Fruit fly (Drosophila melanogaster) whole organism, embryonic: ENCODE results near the gene CG14339.

Experiments
- BEAF-32 ChIP-seq: fragments of 200-800 bp; sonication (Bioruptor generic); optimal IDR thresholded peaks from 3 replicates; lab custom pipeline; 2017; ENCODE audit warnings: missing biosample characterization, missing genetic modification characterization, mild to moderate bottlenecking, moderate library complexity, missing genetic modification reagents
- CG10654 ChIP-seq: fragments of 200-800 bp; sonication (Bioruptor generic); optimal IDR thresholded peaks from 2 replicates; lab custom pipeline; 2016; ENCODE audit warnings: missing biosample characterization, missing genetic modification characterization
- CG11696 ChIP-seq: fragments of 200-800 bp; sonication (Bioruptor generic); IDR thresholded peaks from 2 replicates; pipeline ENCODE4 v1.3.6; 2022; ENCODE audit warnings: missing biosample characterization, missing genetic modification characterization
- CG12071 ChIP-seq: fragments of 200-800 bp; sonication (Bioruptor generic); optimal IDR thresholded peaks from 3 replicates; lab custom pipeline; 2018; ENCODE audit warnings: missing biosample characterization, mild to moderate bottlenecking, missing genetic modification characterization
- CG14050 ChIP-seq: fragments of 200-800 bp; sonication (Bioruptor generic); IDR thresholded peaks from 3 replicates; pipeline ENCODE4 v1.3.6; 2022; ENCODE audit warnings: missing biosample characterization, missing genetic modification characterization
- CG16813 ChIP-seq: fragments of 200-800 bp; sonication (Bioruptor generic); IDR thresholded peaks from 3 replicates; pipeline ENCODE4 v1.3.6; 2022; ENCODE audit warnings: missing biosample characterization, missing genetic modification characterization; ENCODE audit not compliant: partially characterized antibody
- CG17612 ChIP-seq: fragments of 200-800 bp; sonication (Bioruptor generic); IDR thresholded peaks from 2 replicates; pipeline ENCODE4 v1.3.6; 2022; ENCODE audit warnings: missing biosample characterization, missing genetic modification characterization
- CG2875 ChIP-seq: fragments of 200-800 bp; sonication (Bioruptor generic); optimal IDR thresholded peaks from 2 replicates; lab custom pipeline; 2017; ENCODE audit warnings: missing biosample characterization, mild to moderate bottlenecking, missing genetic modification characterization, missing genetic modification reagents
- CG3065 ChIP-seq: fragments of 200-800 bp; sonication (Bioruptor generic); optimal IDR thresholded peaks from 2 replicates; lab custom pipeline; 2016; ENCODE audit warnings: missing biosample characterization, missing genetic modification characterization
- CG31441 ChIP-seq: fragments of 200-800 bp; sonication (Bioruptor generic); IDR thresholded peaks from 2 replicates; pipeline ENCODE4 v1.3.6; 2022; ENCODE audit warnings: missing biosample characterization, missing genetic modification characterization
- CG34224 ChIP-seq: fragments of 200-800 bp; sonication (Bioruptor generic); IDR thresholded peaks from 3 replicates; pipeline ENCODE4 v1.3.6; 2022; ENCODE audit warnings: missing biosample characterization, missing genetic modification characterization; ENCODE audit not compliant: partially characterized antibody
- CG4820 ChIP-seq: fragments of 200-800 bp; sonication (Bioruptor generic); optimal IDR thresholded peaks from 3 replicates; lab custom pipeline; 2016; ENCODE audit warnings: missing biosample characterization, missing genetic modification characterization
- CG6175 ChIP-seq: fragments of 200-800 bp; sonication (Bioruptor generic); IDR thresholded peaks from 3 replicates; pipeline ENCODE4 v1.3.6; 2022; ENCODE audit warnings: missing biosample characterization, missing genetic modification characterization
- CG7271 ChIP-seq: fragments of 200-800 bp; sonication (Bioruptor generic); optimal IDR thresholded peaks from 2 replicates; lab custom pipeline; 2018; ENCODE audit warnings: missing biosample characterization, mild to moderate bottlenecking, missing genetic modification characterization, moderate library complexity
- CG7928 ChIP-seq: fragments of 200-800 bp; sonication (Bioruptor generic); optimal IDR thresholded peaks from 2 replicates; lab custom pipeline; 2017; ENCODE audit warnings: missing biosample characterization, mild to moderate bottlenecking, missing genetic modification characterization
- CG8944 ChIP-seq: fragments of 200-800 bp; sonication (Bioruptor generic); optimal IDR thresholded peaks from 3 replicates; lab custom pipeline; 2016; ENCODE audit warnings: missing biosample characterization, missing genetic modification characterization
- CG9215 ChIP-seq: fragments of 200-800 bp; sonication (Bioruptor generic); IDR thresholded peaks from 2 replicates; pipeline ENCODE4 v1.3.6; 2022; ENCODE audit warnings: missing biosample characterization, missing genetic modification characterization
- CG9932 ChIP-seq: fragments of 200-800 bp; sonication (Bioruptor generic); IDR thresholded peaks from 2 replicates; pipeline ENCODE4 v1.3.6; 2022; ENCODE audit warnings: missing biosample characterization, missing genetic modification characterization
- CTCF ChIP-seq: fragments of 200-800 bp; sonication (Bioruptor generic); optimal IDR thresholded peaks from 2 replicates; lab custom pipeline; 2017; ENCODE audit warnings: missing biosample characterization, mild to moderate bottlenecking, missing genetic modification characterization, moderate library complexity
- Doc3 ChIP-seq: fragments of 200-800 bp; sonication (Bioruptor generic); IDR thresholded peaks from 3 replicates; pipeline ENCODE4 v1.3.6; 2022; ENCODE audit warnings: missing biosample characterization, missing genetic modification characterization; ENCODE audit not compliant: partially characterized antibody
- Dp ChIP-seq: fragments of 200-800 bp; sonication (Bioruptor generic); optimal IDR thresholded peaks from 2 replicates; lab custom pipeline; 2018; ENCODE audit warnings: missing biosample characterization, mild to moderate bottlenecking, missing genetic modification characterization, moderate library complexity
- Elba2 ChIP-seq: fragments of 200-800 bp; sonication (Bioruptor generic); optimal IDR thresholded peaks from 3 replicates; lab custom pipeline; 2016; ENCODE audit warnings: missing biosample characterization, missing genetic modification characterization
- Gsc ChIP-seq: fragments of 200-800 bp; sonication (Bioruptor generic); IDR thresholded peaks from 2 replicates; pipeline ENCODE4 v1.3.6; 2022; ENCODE audit warnings: missing biosample characterization, missing genetic modification characterization
- HLHmδ ChIP-seq: fragments of 200-800 bp; sonication (Bioruptor generic); optimal IDR thresholded peaks from 2 replicates; lab custom pipeline; 2018; ENCODE audit warnings: missing biosample characterization, mild to moderate bottlenecking, missing genetic modification characterization, moderate library complexity
- Med ChIP-seq: fragments of 200-800 bp; sonication (Bioruptor generic); peaks from one replicate; lab custom pipeline; 2016; ENCODE audit warnings: missing biosample characterization, missing genetic modification characterization, mild to moderate bottlenecking, inconsistent platforms, moderate library complexity
- Nf-YB ChIP-seq: fragments of 200-800 bp; sonication (Bioruptor generic); optimal IDR thresholded peaks from 3 replicates; lab custom pipeline; 2019; ENCODE audit warnings: missing biosample characterization, mild to moderate bottlenecking, missing genetic modification characterization, moderate library complexity
- Nf-YC ChIP-seq: fragments of 200-800 bp; optimal IDR thresholded peaks from 3 replicates; lab custom pipeline; 2019; ENCODE audit warnings: missing biosample characterization, mild to moderate bottlenecking, missing genetic modification characterization, moderate library complexity
- Side ChIP-seq: fragments of 200-800 bp; sonication (Bioruptor generic); optimal IDR thresholded peaks from 2 replicates; lab custom pipeline; 2016; ENCODE audit warnings: missing biosample characterization, missing genetic modification characterization
- Sin3A ChIP-seq: fragments of >200 bp; optimal IDR thresholded peaks from 2 replicates; lab custom pipeline; 2018
- Stat92E ChIP-seq, 3 experiments: fragments of >200 bp in 2 of 3; fragments of 200-800 bp in 1 of 3; sonication (Bioruptor generic) in 1 of 3; optimal IDR thresholded peaks; 2 replicates each; lab custom pipeline; 2017 to 2019; ENCODE audit warnings: missing biosample characterization in 3 of 3, missing genetic modification characterization in 3 of 3, mild to moderate bottlenecking in 1 of 3, moderate library complexity in 1 of 3
- bsh ChIP-seq, 2 experiments: fragments of 200-800 bp; sonication (Bioruptor generic); optimal IDR thresholded peaks; 2 replicates each; lab custom pipeline; 2017 to 2018; ENCODE audit warnings: mild to moderate bottlenecking in 2 of 2, missing biosample characterization in 2 of 2, missing genetic modification characterization in 2 of 2, moderate library complexity in 1 of 2
- chinmo ChIP-seq: fragments of 200-800 bp; sonication (Bioruptor generic); IDR thresholded peaks from 4 replicates; pipeline ENCODE4 v1.3.6; 2022; ENCODE audit warnings: missing biosample characterization, missing genetic modification characterization; ENCODE audit not compliant: partially characterized antibody
- dan ChIP-seq: fragments of 200-800 bp; sonication (Bioruptor generic); IDR thresholded peaks from 2 replicates; pipeline ENCODE4 v1.3.6; 2022; ENCODE audit warnings: missing biosample characterization, missing genetic modification characterization
- fd96Cb ChIP-seq: fragments of 200-800 bp; sonication (Bioruptor generic); optimal IDR thresholded peaks from 2 replicates; lab custom pipeline; 2018; ENCODE audit warnings: missing biosample characterization, mild to moderate bottlenecking, missing genetic modification characterization, moderate library complexity
- fu2 ChIP-seq: fragments of 200-800 bp; sonication (Bioruptor generic); optimal IDR thresholded peaks from 2 replicates; lab custom pipeline; 2016; ENCODE audit warnings: missing biosample characterization, missing genetic modification characterization
- gfzf ChIP-seq: fragments of 200-800 bp; sonication (Bioruptor generic); optimal IDR thresholded peaks from 2 replicates; lab custom pipeline; 2016; ENCODE audit warnings: missing biosample characterization, mild to moderate bottlenecking, missing genetic modification characterization, moderate library complexity
- jigr1 ChIP-seq: fragments of 200-800 bp; sonication (Bioruptor generic); IDR thresholded peaks from 3 replicates; pipeline ENCODE4 v1.3.6; 2022; ENCODE audit warnings: missing biosample characterization, missing genetic modification characterization
- jing ChIP-seq: fragments of 200-800 bp; sonication (Bioruptor generic); optimal IDR thresholded peaks from 2 replicates; lab custom pipeline; 2018; ENCODE audit warnings: missing biosample characterization, mild to moderate bottlenecking, missing genetic modification characterization
- luna ChIP-seq: fragments of 200-800 bp; sonication (Bioruptor generic); optimal IDR thresholded peaks from 2 replicates; lab custom pipeline; 2016; ENCODE audit warnings: missing biosample characterization, missing genetic modification characterization
- mld ChIP-seq: fragments of 200-800 bp; sonication (Bioruptor generic); IDR thresholded peaks from 3 replicates; pipeline ENCODE4 v1.3.6; 2022; ENCODE audit warnings: missing biosample characterization, missing genetic modification characterization; ENCODE audit not compliant: partially characterized antibody
- nom ChIP-seq: fragments of 200-800 bp; sonication (Bioruptor generic); optimal IDR thresholded peaks from 2 replicates; lab custom pipeline; 2017; ENCODE audit warnings: missing biosample characterization, missing genetic modification characterization, mild to moderate bottlenecking, moderate library complexity, missing genetic modification reagents
- pan ChIP-seq, 4 experiments: fragments of >200 bp in 3 of 4; fragments of 200-800 bp in 1 of 4; sonication (Bioruptor generic) in 1 of 4; optimal IDR thresholded peaks in 3 of 4; IDR thresholded peaks in 1 of 4; 2 replicates each; pipeline versions ENCODE4 v1.3.6 to Lab custom; 2017 to 2022; ENCODE audit warnings: missing biosample characterization in 2 of 4, missing genetic modification characterization in 2 of 4, mixed read lengths in 1 of 4
- pzg ChIP-seq: fragments of 200-800 bp; sonication (Bioruptor generic); optimal IDR thresholded peaks from 3 replicates; lab custom pipeline; 2018; ENCODE audit warnings: missing biosample characterization, mild to moderate bottlenecking, missing genetic modification characterization, moderate library complexity
- slou ChIP-seq: fragments of 200-800 bp; sonication (Bioruptor generic); optimal IDR thresholded peaks from 3 replicates; lab custom pipeline; 2016; ENCODE audit warnings: missing biosample characterization, missing genetic modification characterization
- slp2 ChIP-seq: fragments of 200-800 bp; sonication (Bioruptor generic); optimal IDR thresholded peaks from 2 replicates; lab custom pipeline; 2016; ENCODE audit warnings: missing biosample characterization, missing genetic modification characterization
- ssp ChIP-seq: fragments of 200-800 bp; sonication (Bioruptor generic); IDR thresholded peaks from 2 replicates; pipeline ENCODE4 v1.3.6; 2022; ENCODE audit warnings: missing biosample characterization, missing genetic modification characterization
- stwl ChIP-seq: fragments of 200-800 bp; sonication (Bioruptor generic); optimal IDR thresholded peaks from 3 replicates; lab custom pipeline; 2018; ENCODE audit warnings: missing biosample characterization, mild to moderate bottlenecking, missing genetic modification characterization, moderate library complexity
- tgo ChIP-seq: fragments of 200-800 bp; sonication (Bioruptor generic); IDR thresholded peaks from 3 replicates; pipeline ENCODE4 v1.3.6; 2022; ENCODE audit warnings: missing biosample characterization, missing genetic modification characterization
- ttk ChIP-seq: fragments of 200-800 bp; sonication (Bioruptor generic); IDR thresholded peaks from 2 replicates; pipeline ENCODE4 v2.1.2; 2022; ENCODE audit warnings: missing biosample characterization, missing genetic modification characterization
- zen2 ChIP-seq: fragments of 200-800 bp; sonication (Bioruptor generic); IDR thresholded peaks from 3 replicates; pipeline ENCODE4 v1.3.6; 2022; ENCODE audit warnings: missing biosample characterization, missing genetic modification characterization; ENCODE audit not compliant: partially characterized antibody

CG14339 gene

dm6 chr2L:1080802-1081464 is 27.4 kb upstream of the CG14339 start, which contains the start of gene Atg4a (continued):
- TF ChIP-seq zen2 (GFP tag; lab: Robert Waterston, UW) (no peak), HLHmδ (no peak), stwl (tag; lab: Kevin White, UChicago) (peak; percentile 41), Gsc (GFP tag; lab: Robert Waterston, UW) (no peak), gfzf (GFP tag; lab: Kevin White, UChicago) (peak; percentile 66), ttk (GFP tag; lab: Robert Waterston, UW) (no peak), Stat92E (GFP tag; optimal IDR thresholded peaks at IDR 0.05; lab: Kevin White, UChicago) (no peak), mld (no peak), pan (optimal IDR thresholded peaks at IDR 0.05; lab: Kevin White, UChicago) (no peak), pan (GFP tag; optimal IDR thresholded peaks at IDR 0.05 in 1 of 2, IDR thresholded peaks at IDR 0.05 in 1 of 2) (no peak), Nf-YB (no peak), CG11696 (no peak), Elba2 (GFP tag; lab: Kevin White, UChicago) (no peak), chinmo (0 out of 4 replicates have a peak, but pooled peaks have one; percentile 16), jing (GFP tag; lab: Kevin White, UChicago) (no peak), CG3065 (GFP tag; lab: Kevin White, UChicago) (no peak), slp2 (no peak), fu2 (GFP tag; lab: Kevin White, UChicago) (no peak), ssp (GFP tag; lab: Robert Waterston, UW) (no peak), CG12071 (GFP tag; lab: Kevin White, UChicago) (no peak), BEAF-32 (no peak), CG6175 (GFP tag; lab: Robert Waterston, UW) (no peak), CG8944 (GFP tag; lab: Kevin White, UChicago) (no peak), pzg (GFP tag; lab: Kevin White, UChicago) (peak; percentile 35), Dp (no peak), CG9932 (GFP tag; lab: Robert Waterston, UW) (no peak), CG31441 (GFP tag; lab: Robert Waterston, UW) (no peak), jigr1 (GFP tag; lab: Robert Waterston, UW) (no peak), CG16813 (GFP tag; lab: Robert Waterston, UW) (no peak), CG17612 (GFP tag; lab: Robert Waterston, UW) (no peak), CG2875 (GFP tag; lab: Kevin White, UChicago) (no peak), Sin3A (peak; percentile 4), luna (no peak), CG14050 (GFP tag; lab: Robert Waterston, UW) (no peak), slou (GFP tag; lab: Kevin White, UChicago) (no peak), CG34224 (GFP tag; lab: Robert Waterston, UW) (peak; percentile 34; the same call in 1 of the 3 replicates), Nf-YC (tag; lab: Kevin White, UChicago) (no peak), Doc3 (GFP tag; lab: Robert Waterston, UW) (no peak), Side (GFP tag; lab: Kevin White, UChicago) (no peak), dan (GFP tag; lab: Robert Waterston, UW) (no peak), CG4820 (GFP tag; lab: Kevin White, UChicago) (no peak), nom (GFP tag; lab: Kevin White, UChicago) (peak; percentile 62), Med (GFP tag; lab: Kevin White, UChicago) (peak; percentile 62), CG7928 (GFP tag; lab: Kevin White, UChicago) (no peak), fd96Cb (tag; lab: Kevin White, UChicago) (no peak), tgo (GFP tag; lab: Robert Waterston, UW) (no peak), CG9215 (GFP tag; lab: Robert Waterston, UW) (no peak), CTCF (GFP tag; lab: Kevin White, UChicago) (no peak), bsh (GFP tag; optimal IDR thresholded peaks at IDR 0.05; lab: Kevin White, UChicago) (peak in 1 of 2 experiments; percentile 21), CG7271 (no peak), CG10654 (no peak)
